Fruit fly (Drosophila melanogaster) whole organism, embryonic: Measurements from ENCODE around the gene CG44004.

Experiments used
- Ada2b ChIP-seq: fragments of 200-800 bp; sonication (Bioruptor generic); IDR thresholded peaks from 2 replicates; pipeline ENCODE4 v1.3.6; 2022; ENCODE audit warnings: missing biosample characterization, missing genetic modification characterization
- B-H1 ChIP-seq: fragments of 200-800 bp; sonication (Bioruptor generic); IDR thresholded peaks from 3 replicates; pipeline ENCODE4 v1.3.6; 2022; ENCODE audit warnings: missing biosample characterization, missing genetic modification characterization
- BEAF-32 ChIP-seq: fragments of 200-800 bp; sonication (Bioruptor generic); optimal IDR thresholded peaks from 3 replicates; lab custom pipeline; 2017; ENCODE audit warnings: missing biosample characterization, missing genetic modification characterization, mild to moderate bottlenecking, moderate library complexity, missing genetic modification reagents
- Bdp1 ChIP-seq: fragments of 200-800 bp; sonication (Bioruptor generic); optimal IDR thresholded peaks from 3 replicates; lab custom pipeline; 2016; ENCODE audit warnings: missing biosample characterization, missing genetic modification characterization
- Blimp-1 ChIP-seq: fragments of 200-800 bp; sonication (Bioruptor generic); optimal IDR thresholded peaks from 3 replicates; lab custom pipeline; 2018; ENCODE audit warnings: missing biosample characterization, missing genetic modification characterization, mild to moderate bottlenecking, moderate library complexity, missing genetic modification reagents
- Bteb2 ChIP-seq: fragments of 200-800 bp; sonication (Bioruptor generic); optimal IDR thresholded peaks from 2 replicates; lab custom pipeline; 2016; ENCODE audit warnings: missing biosample characterization, missing genetic modification characterization
- CG11696 ChIP-seq: fragments of 200-800 bp; sonication (Bioruptor generic); IDR thresholded peaks from 2 replicates; pipeline ENCODE4 v1.3.6; 2022; ENCODE audit warnings: missing biosample characterization, missing genetic modification characterization
- CG12942 ChIP-seq: fragments of 200-800 bp; sonication (Bioruptor generic); optimal IDR thresholded peaks from 3 replicates; lab custom pipeline; 2016; ENCODE audit warnings: missing biosample characterization, missing genetic modification characterization
- CG14667 ChIP-seq: fragments of 200-800 bp; sonication (Bioruptor generic); IDR thresholded peaks from 2 replicates; pipeline ENCODE4 v1.3.6; 2022; ENCODE audit warnings: missing biosample characterization, missing genetic modification characterization
- CG15514 ChIP-seq: fragments of 200-800 bp; sonication (Bioruptor generic); optimal IDR thresholded peaks from 3 replicates; lab custom pipeline; 2017; ENCODE audit warnings: missing biosample characterization, missing genetic modification characterization, mild to moderate bottlenecking, moderate library complexity, missing genetic modification reagents
- CG15601 ChIP-seq: fragments of 200-800 bp; sonication (Bioruptor generic); optimal IDR thresholded peaks from 3 replicates; lab custom pipeline; 2019; ENCODE audit warnings: missing biosample characterization, mild to moderate bottlenecking, missing genetic modification characterization, moderate library complexity
- CG16863 ChIP-seq: fragments of 200-800 bp; sonication (Bioruptor generic); optimal IDR thresholded peaks from 3 replicates; lab custom pipeline; 2016; ENCODE audit warnings: missing biosample characterization, missing genetic modification characterization
- CG17361 ChIP-seq: fragments of 200-800 bp; sonication (Bioruptor generic); IDR thresholded peaks from 3 replicates; pipeline ENCODE4 v1.3.6; 2022; ENCODE audit warnings: missing biosample characterization, missing genetic modification characterization
- CG17912 ChIP-seq: fragments of 200-800 bp; sonication (Bioruptor generic); optimal IDR thresholded peaks from 2 replicates; lab custom pipeline; 2018; ENCODE audit warnings: missing biosample characterization, mild to moderate bottlenecking, missing genetic modification characterization
- CG2116 ChIP-seq: fragments of 200-800 bp; sonication (Bioruptor generic); optimal IDR thresholded peaks from 3 replicates; lab custom pipeline; 2018; ENCODE audit warnings: missing biosample characterization, mild to moderate bottlenecking, missing genetic modification characterization
- CG2120 ChIP-seq: fragments of 200-800 bp; sonication (Bioruptor generic); optimal IDR thresholded peaks from 3 replicates; lab custom pipeline; 2016; ENCODE audit warnings: missing biosample characterization, missing genetic modification characterization
- CG3163 ChIP-seq: fragments of 200-800 bp; sonication (Bioruptor generic); optimal IDR thresholded peaks from 3 replicates; lab custom pipeline; 2016; ENCODE audit warnings: missing biosample characterization, missing genetic modification characterization
- CG42726 ChIP-seq: fragments of 200-800 bp; sonication (Bioruptor generic); IDR thresholded peaks from 2 replicates; pipeline ENCODE4 v1.3.6; 2022; ENCODE audit warnings: missing biosample characterization, missing genetic modification characterization; ENCODE audit not compliant: partially characterized antibody
- CG5245 ChIP-seq: fragments of 200-800 bp; sonication (Bioruptor generic); optimal IDR thresholded peaks from 3 replicates; lab custom pipeline; 2016; ENCODE audit warnings: missing biosample characterization, missing genetic modification characterization
- CG7928 ChIP-seq: fragments of 200-800 bp; sonication (Bioruptor generic); optimal IDR thresholded peaks from 2 replicates; lab custom pipeline; 2017; ENCODE audit warnings: missing biosample characterization, mild to moderate bottlenecking, missing genetic modification characterization
- CG9876 ChIP-seq: fragments of 200-800 bp; sonication (Bioruptor generic); optimal IDR thresholded peaks from 2 replicates; lab custom pipeline; 2016; ENCODE audit warnings: missing biosample characterization, missing genetic modification characterization
- CG9932 ChIP-seq: fragments of 200-800 bp; sonication (Bioruptor generic); IDR thresholded peaks from 2 replicates; pipeline ENCODE4 v1.3.6; 2022; ENCODE audit warnings: missing biosample characterization, missing genetic modification characterization
- CTCF ChIP-seq: fragments of 200-800 bp; sonication (Bioruptor generic); optimal IDR thresholded peaks from 2 replicates; lab custom pipeline; 2017; ENCODE audit warnings: missing biosample characterization, mild to moderate bottlenecking, missing genetic modification characterization, moderate library complexity
- GATAe ChIP-seq: fragments of 200-800 bp; sonication (Bioruptor generic); conservative IDR thresholded peaks from 2 replicates; pipeline ENCODE4 v1.3.6; 2022; ENCODE audit warnings: missing biosample characterization, missing genetic modification characterization
- Hmx ChIP-seq: fragments of 200-800 bp; sonication (Bioruptor generic); optimal IDR thresholded peaks from 2 replicates; lab custom pipeline; 2016; ENCODE audit warnings: missing biosample characterization, missing genetic modification characterization
- Mad ChIP-seq: fragments of 200-800 bp; sonication (Bioruptor generic); optimal IDR thresholded peaks from 2 replicates; lab custom pipeline; 2016; ENCODE audit warnings: missing biosample characterization, missing genetic modification characterization
- Myb ChIP-seq: fragments of 200-800 bp; sonication (Bioruptor generic); optimal IDR thresholded peaks from 2 replicates; lab custom pipeline; 2016; ENCODE audit warnings: missing biosample characterization, missing genetic modification characterization
- Rfx ChIP-seq: fragments of 200-800 bp; sonication (Bioruptor generic); IDR thresholded peaks from 2 replicates; pipeline ENCODE4 v1.3.6; 2022; ENCODE audit warnings: missing biosample characterization, missing genetic modification characterization
- Sox102F ChIP-seq: fragments of 200-800 bp; sonication (Bioruptor generic); optimal IDR thresholded peaks from 2 replicates; lab custom pipeline; 2018; ENCODE audit warnings: missing biosample characterization, mild to moderate bottlenecking, missing genetic modification characterization, moderate library complexity
- cas ChIP-seq: fragments of 200-800 bp; sonication (Bioruptor generic); IDR thresholded peaks from 2 replicates; pipeline ENCODE4 v1.3.6; 2022; ENCODE audit warnings: missing biosample characterization, missing genetic modification characterization
- caup ChIP-seq: fragments of 200-800 bp; sonication (Bioruptor generic); optimal IDR thresholded peaks from 3 replicates; lab custom pipeline; 2017; ENCODE audit warnings: missing biosample characterization, mild to moderate bottlenecking, missing genetic modification characterization, moderate library complexity; ENCODE audit not compliant: severe bottlenecking
- dmrt11E ChIP-seq: fragments of 200-800 bp; sonication (Bioruptor generic); optimal IDR thresholded peaks from 3 replicates; lab custom pipeline; 2018; ENCODE audit warnings: missing biosample characterization, mild to moderate bottlenecking, missing genetic modification characterization, moderate library complexity
- dmrt99B ChIP-seq: fragments of 200-800 bp; sonication (Bioruptor generic); optimal IDR thresholded peaks from 2 replicates; lab custom pipeline; 2018; ENCODE audit warnings: missing biosample characterization, mild to moderate bottlenecking, missing genetic modification characterization, moderate library complexity
- dysf ChIP-seq: fragments of 200-800 bp; sonication (Bioruptor generic); IDR thresholded peaks from 3 replicates; pipeline ENCODE4 v1.3.6; 2022; ENCODE audit warnings: missing biosample characterization, missing genetic modification characterization
- emc ChIP-seq: fragments of 200-800 bp; sonication (Bioruptor generic); optimal IDR thresholded peaks from 2 replicates; lab custom pipeline; 2016; ENCODE audit warnings: missing biosample characterization, missing genetic modification characterization
- ewg ChIP-seq: fragments of 200-800 bp; sonication (Bioruptor generic); optimal IDR thresholded peaks from 3 replicates; lab custom pipeline; 2017; ENCODE audit warnings: mild to moderate bottlenecking, missing biosample characterization, missing genetic modification reagents, missing genetic modification characterization
- fd3F ChIP-seq: fragments of 200-800 bp; sonication (Bioruptor generic); optimal IDR thresholded peaks from 2 replicates; lab custom pipeline; 2018; ENCODE audit warnings: missing biosample characterization, mild to moderate bottlenecking, missing genetic modification characterization, moderate library complexity
- ftz-f1 ChIP-seq: fragments of 200-800 bp; sonication (Bioruptor generic); optimal IDR thresholded peaks from 2 replicates; lab custom pipeline; 2016; ENCODE audit warnings: missing biosample characterization, missing genetic modification characterization
- klu ChIP-seq: fragments of 200-800 bp; sonication (Bioruptor generic); IDR thresholded peaks from 2 replicates; pipeline ENCODE4 v1.3.6; 2022; ENCODE audit warnings: missing biosample characterization, missing genetic modification characterization
- lab ChIP-seq: fragments of 200-800 bp; sonication (Bioruptor generic); optimal IDR thresholded peaks from 3 replicates; lab custom pipeline; 2017; ENCODE audit warnings: missing biosample characterization, missing genetic modification characterization, mild to moderate bottlenecking, moderate library complexity, missing genetic modification reagents
- lbe ChIP-seq: fragments of 200-800 bp; sonication (Bioruptor generic); optimal IDR thresholded peaks from 2 replicates; lab custom pipeline; 2016; ENCODE audit warnings: missing biosample characterization, mild to moderate bottlenecking, missing genetic modification characterization
- lola ChIP-seq, 3 experiments: fragments of >200 bp in 2 of 3; fragments of 200-800 bp in 1 of 3; sonication (Bioruptor generic) in 1 of 3; optimal IDR thresholded peaks; 2 replicates each; lab custom pipeline; 2017 to 2019; ENCODE audit warnings: missing biosample characterization in 3 of 3, missing genetic modification characterization in 3 of 3, mild to moderate bottlenecking in 1 of 3, moderate library complexity in 1 of 3
- luna ChIP-seq: fragments of 200-800 bp; sonication (Bioruptor generic); optimal IDR thresholded peaks from 2 replicates; lab custom pipeline; 2016; ENCODE audit warnings: missing biosample characterization, missing genetic modification characterization
- odd ChIP-seq: fragments of 200-800 bp; sonication (Bioruptor generic); optimal IDR thresholded peaks from 2 replicates; lab custom pipeline; 2017; ENCODE audit warnings: missing biosample characterization, mild to moderate bottlenecking, missing genetic modification characterization
- p53 ChIP-seq: fragments of 200-800 bp; sonication (Bioruptor generic); optimal IDR thresholded peaks from 2 replicates; lab custom pipeline; 2016; ENCODE audit warnings: missing biosample characterization, missing genetic modification characterization
- slbo ChIP-seq: fragments of 200-800 bp; sonication (Bioruptor generic); IDR thresholded peaks from 2 replicates; pipeline ENCODE4 v1.3.6; 2022; ENCODE audit warnings: missing biosample characterization, missing genetic modification characterization
- so ChIP-seq: fragments of 200-800 bp; sonication (Bioruptor generic); IDR thresholded peaks from 3 replicates; pipeline ENCODE4 v1.3.6; 2022; ENCODE audit warnings: missing biosample characterization, missing genetic modification characterization
- unpg ChIP-seq: fragments of 200-800 bp; sonication (Bioruptor generic); optimal IDR thresholded peaks from 3 replicates; lab custom pipeline; 2018; ENCODE audit warnings: missing biosample characterization, mild to moderate bottlenecking, missing genetic modification characterization, moderate library complexity
- zfh2 ChIP-seq: fragments of 200-800 bp; sonication (Bioruptor generic); optimal IDR thresholded peaks from 2 replicates; lab custom pipeline; 2016; ENCODE audit warnings: missing biosample characterization, missing genetic modification characterization

CG44004 gene

dm6 chr3L:18029546-18030300 is 43.9 kb downstream of the CG44004 start (continued):
- no peak; the same call in 1 of the 2 replicates for TF ChIP-seq CG9932 (GFP tag; lab: Robert Waterston, UW)
- TF ChIP-seq CG5245 (GFP tag; lab: Kevin White, UChicago): peak; percentile 74
- peak; percentile 90 for TF ChIP-seq CG15601
- TF ChIP-seq odd (GFP tag; lab: Kevin White, UChicago): peak; percentile 80
- peak; percentile 69 for TF ChIP-seq CG3163 (GFP tag; lab: Kevin White, UChicago)
- TF ChIP-seq zfh2 (GFP tag; lab: Kevin White, UChicago): no peak
- TF ChIP-seq luna (GFP tag; lab: Kevin White, UChicago): peak; percentile 2
- TF ChIP-seq Mad (GFP tag; lab: Kevin White, UChicago): peak; percentile 65
- TF ChIP-seq CG16863: peak; percentile 80
- peak; percentile 7; the same call in 1 of the 2 replicates for TF ChIP-seq CG42726
- peak; percentile 100 for TF ChIP-seq ftz-f1 (GFP tag; lab: Kevin White, UChicago)
- peak; percentile 43 for TF ChIP-seq CTCF (GFP tag; lab: Kevin White, UChicago)
- TF ChIP-seq dysf (GFP tag; lab: Robert Waterston, UW): peak; percentile 26; the same call in 1 of the 3 replicates
- TF ChIP-seq B-H1 (GFP tag; lab: Robert Waterston, UW): peak; percentile 40; the same call in 1 of the 3 replicates
- peak; percentile 59 for TF ChIP-seq CG2116 (GFP tag; lab: Kevin White, UChicago)
- no peak for TF ChIP-seq BEAF-32 (GFP tag; lab: Kevin White, UChicago)
- TF ChIP-seq dmrt99B (tag; lab: Kevin White, UChicago): peak; percentile 55
- TF ChIP-seq dmrt11E (tag; lab: Kevin White, UChicago): peak; percentile 62
- TF ChIP-seq Sox102F: peak; percentile 68
- TF ChIP-seq GATAe (GFP tag; lab: Robert Waterston, UW): peak; percentile 82
- TF ChIP-seq CG11696: peak; percentile 60
- peak; percentile 55 for TF ChIP-seq slbo (GFP tag; lab: Robert Waterston, UW)
- peak; percentile 71 for TF ChIP-seq ewg (GFP tag; lab: Kevin White, UChicago)
- TF ChIP-seq CG12942 (GFP tag; lab: Kevin White, UChicago): peak; percentile 73
- TF ChIP-seq fd3F: no peak
- TF ChIP-seq Blimp-1 (GFP tag; lab: Kevin White, UChicago): peak; percentile 84
- peak; percentile 46 for TF ChIP-seq lbe (GFP tag; lab: Kevin White, UChicago)
- TF ChIP-seq CG14667 (GFP tag; lab: Robert Waterston, UW): no peak
- peak in 1 of 3 experiments; percentile 55 for TF ChIP-seq lola (GFP tag; optimal IDR thresholded peaks at IDR 0.05; lab: Kevin White, UChicago)
- TF ChIP-seq CG2120 (GFP tag; lab: Kevin White, UChicago): peak; percentile 58
- peak; percentile 79 for TF ChIP-seq CG15514 (GFP tag; lab: Kevin White, UChicago)
- TF ChIP-seq klu: no peak
- TF ChIP-seq Hmx (GFP tag; lab: Kevin White, UChicago): no peak
- peak; percentile 91 for TF ChIP-seq lab (GFP tag; lab: Kevin White, UChicago)
- TF ChIP-seq Myb (GFP tag; lab: Kevin White, UChicago): no peak
- TF ChIP-seq Bdp1 (GFP tag; lab: Kevin White, UChicago): peak; percentile 76
- TF ChIP-seq Ada2b (GFP tag; lab: Robert Waterston, UW): peak; percentile 30; the same call in 1 of the 2 replicates
- TF ChIP-seq cas (GFP tag; lab: Robert Waterston, UW): no peak
- TF ChIP-seq caup (GFP tag; lab: Kevin White, UChicago): peak; percentile 82
- TF ChIP-seq emc (GFP tag; lab: Kevin White, UChicago): no peak
- TF ChIP-seq CG9876 (GFP tag; lab: Kevin White, UChicago): peak; percentile 39
- TF ChIP-seq Rfx (GFP tag; lab: Robert Waterston, UW): peak; percentile 69
- TF ChIP-seq CG17912 (GFP tag; lab: Kevin White, UChicago): peak; percentile 80
- TF ChIP-seq p53 (GFP tag; lab: Kevin White, UChicago): peak; percentile 54
- TF ChIP-seq unpg: peak; percentile 66
- TF ChIP-seq Bteb2 (GFP tag; lab: Kevin White, UChicago): peak; percentile 4
- peak; percentile 78 for TF ChIP-seq CG17361 (GFP tag; lab: Robert Waterston, UW)
- TF ChIP-seq CG7928 (GFP tag; lab: Kevin White, UChicago): no peak
- peak; percentile 78; the same call in 2 of the 3 replicates for TF ChIP-seq so
